Fruit fly (Drosophila melanogaster) whole organism, prepupa: ENCODE results near the gene nonA-l.

Source experiments
- Blimp-1 ChIP-seq: fragments of 200-800 bp; sonication (Bioruptor generic); optimal IDR thresholded peaks from 3 replicates; lab custom pipeline; 2017; ENCODE audit warnings: missing biosample characterization, missing genetic modification characterization, mild to moderate bottlenecking, moderate library complexity, missing genetic modification reagents
- CG16779 ChIP-seq: fragments of 200-800 bp; sonication (Bioruptor generic); optimal IDR thresholded peaks from 3 replicates; lab custom pipeline; 2017; ENCODE audit warnings: missing biosample characterization, mild to moderate bottlenecking, missing genetic modification characterization
- CG4318 ChIP-seq: fragments of 200-800 bp; sonication (Bioruptor generic); optimal IDR thresholded peaks from 3 replicates; lab custom pipeline; 2017; ENCODE audit warnings: missing biosample characterization, mild to moderate bottlenecking, missing genetic modification characterization
- CG8319 ChIP-seq: fragments of 200-800 bp; sonication (Bioruptor generic); optimal IDR thresholded peaks from 3 replicates; lab custom pipeline; 2016; ENCODE audit warnings: missing biosample characterization, missing genetic modification characterization
- OdsH ChIP-seq: fragments of 200-800 bp; sonication (Bioruptor generic); optimal IDR thresholded peaks from 3 replicates; lab custom pipeline; 2016; ENCODE audit warnings: missing biosample characterization, missing genetic modification characterization
- achi ChIP-seq: fragments of 200-800 bp; sonication (Bioruptor generic); optimal IDR thresholded peaks from 3 replicates; lab custom pipeline; 2016; ENCODE audit warnings: missing biosample characterization, missing genetic modification characterization
- svp ChIP-seq: fragments of 200-800 bp; sonication (Bioruptor generic); peaks from one replicate; lab custom pipeline; 2016; ENCODE audit warnings: missing biosample characterization, missing genetic modification characterization

DNA sequence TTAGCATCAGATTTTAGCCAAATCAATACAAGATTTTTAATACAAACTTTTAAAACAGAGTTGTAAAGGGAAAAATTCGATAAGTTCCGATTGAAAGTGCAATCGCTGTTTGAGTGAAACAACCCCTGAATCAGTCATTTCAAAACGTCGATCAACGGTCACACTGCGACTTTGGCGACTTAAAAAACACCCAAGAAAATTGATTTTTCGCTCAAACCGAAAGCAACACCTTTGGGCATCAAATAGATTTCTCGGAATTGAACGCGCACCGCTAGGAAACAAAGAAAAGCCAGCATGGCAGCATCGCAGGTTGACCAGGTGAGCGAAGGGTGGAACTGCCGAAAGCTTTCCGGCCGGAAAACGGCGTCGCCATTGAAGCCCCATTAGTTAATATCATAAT, 3.6 kb downstream of the nonA-l start, which contains the start of gene Arl6IP1:
- no peak for TF ChIP-seq CG8319 (GFP tag; lab: Kevin White, UChicago)
- no peak for TF ChIP-seq svp
- TF ChIP-seq CG16779 (tag; lab: Kevin White, UChicago) = no peak
- TF ChIP-seq achi (GFP tag; lab: Kevin White, UChicago) = no peak
- TF ChIP-seq OdsH (GFP tag; lab: Kevin White, UChicago) = no peak
- TF ChIP-seq Blimp-1 (GFP tag; lab: Kevin White, UChicago) = no peak
- no peak for TF ChIP-seq CG4318 (GFP tag; lab: Kevin White, UChicago)
